Fruit fly (Drosophila melanogaster) whole organism, wandering third instar larva: Measurements from ENCODE around the gene PEK.

Experiments used
- br ChIP-seq: fragments of 200-800 bp; sonication (Bioruptor generic); optimal IDR thresholded peaks from 2 replicates; lab custom pipeline; 2016; ENCODE audit warnings: missing biosample characterization, missing genetic modification characterization
- usp ChIP-seq: fragments of >200 bp; optimal IDR thresholded peaks from 2 replicates; lab custom pipeline; 2017; ENCODE audit warnings: missing biosample characterization, missing genetic modification characterization

DNA sequence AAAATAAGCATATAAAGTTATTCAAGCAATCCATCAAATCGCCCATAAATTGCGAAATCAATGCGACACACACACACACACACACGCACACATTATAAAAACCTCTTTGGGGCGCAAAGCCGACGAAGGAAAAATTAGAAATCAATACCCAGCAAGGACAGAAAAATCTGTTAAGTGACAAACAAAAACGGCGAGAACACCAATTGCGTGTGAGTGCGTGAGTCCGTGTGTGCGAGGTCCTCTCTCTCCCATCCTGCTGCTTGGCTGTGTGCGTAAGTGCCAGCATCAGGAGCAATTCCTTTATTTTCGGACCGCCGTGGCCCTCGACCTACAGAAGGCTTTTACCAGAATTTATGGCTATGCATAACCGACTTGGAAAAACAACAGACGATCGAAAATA is 52.2 kb downstream of the PEK start, which contains the start of gene Orco:
- no peak for TF ChIP-seq br (GFP tag; lab: Kevin White, UChicago)
- TF ChIP-seq usp (GFP tag; lab: Kevin White, UChicago) = no peak
